Fruit fly (Drosophila melanogaster) Kc167 (cell line): ENCODE data around the gene Gba1b.

ENCODE experiments used
- Myc ChIP-seq: fragments of >200 bp; optimal IDR thresholded peaks from 2 replicates; lab custom pipeline; 2017; ENCODE audit warnings: missing external identifiers
- Sin3A ChIP-seq: fragments of >200 bp; optimal IDR thresholded peaks from 2 replicates; lab custom pipeline; 2018; ENCODE audit warnings: missing external identifiers
- h ChIP-seq: fragments of >200 bp; optimal IDR thresholded peaks from 3 replicates; lab custom pipeline; 2018; ENCODE audit warnings: missing external identifiers
- insv ChIP-seq: fragments of >200 bp; optimal IDR thresholded peaks from 3 replicates; lab custom pipeline; 2018; ENCODE audit warnings: missing external identifiers
- psq ChIP-seq: fragments of >200 bp; optimal IDR thresholded peaks from 2 replicates; lab custom pipeline; 2017; ENCODE audit warnings: missing external identifiers
- ttk ChIP-seq: sonication (Bioruptor generic); optimal IDR thresholded peaks from 2 replicates; lab custom pipeline; 2017; ENCODE audit warnings: missing external identifiers

Gba1b gene

DNA sequence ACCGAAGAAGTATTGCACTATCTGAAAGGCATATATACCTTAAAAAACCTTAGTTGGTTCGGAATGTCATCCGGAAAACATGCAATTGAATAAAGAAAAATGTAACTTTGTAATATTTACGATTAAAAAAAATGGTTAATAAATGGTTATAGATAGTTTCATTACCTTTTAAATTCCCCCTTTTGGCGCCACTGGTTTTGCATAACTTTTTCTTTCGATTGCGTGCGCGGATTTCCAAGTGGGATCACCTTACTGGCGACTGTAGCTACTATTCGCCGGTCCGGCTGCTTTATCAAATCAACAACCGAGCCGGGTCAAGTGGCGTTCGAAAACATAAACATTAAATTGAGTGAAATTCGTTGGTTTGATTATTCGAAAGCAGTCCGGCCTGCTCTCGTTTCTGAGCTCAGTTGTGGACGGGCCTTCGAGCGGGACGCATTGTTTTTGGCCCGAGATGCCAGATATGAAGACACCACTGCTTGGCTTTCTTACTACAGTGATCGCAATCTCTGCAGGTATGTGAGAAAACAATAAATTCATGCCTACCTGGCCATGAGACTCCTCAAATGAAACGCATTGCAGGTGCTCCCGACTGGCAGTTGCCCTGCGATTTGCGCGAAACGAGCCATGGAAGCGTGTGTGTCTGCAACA lies at the start of gene Gba1b:
TSS of gene Gba1b (plus strand) at position 422 of the 651 bp plus-strand sequence.
- TF ChIP-seq Myc (no peak), psq (no peak), Sin3A (lab: Kevin White, UChicago) (no peak), h (no peak), insv (lab: Kevin White, UChicago) (no peak), ttk (lab: Kevin White, UChicago) (no peak)

DNA sequence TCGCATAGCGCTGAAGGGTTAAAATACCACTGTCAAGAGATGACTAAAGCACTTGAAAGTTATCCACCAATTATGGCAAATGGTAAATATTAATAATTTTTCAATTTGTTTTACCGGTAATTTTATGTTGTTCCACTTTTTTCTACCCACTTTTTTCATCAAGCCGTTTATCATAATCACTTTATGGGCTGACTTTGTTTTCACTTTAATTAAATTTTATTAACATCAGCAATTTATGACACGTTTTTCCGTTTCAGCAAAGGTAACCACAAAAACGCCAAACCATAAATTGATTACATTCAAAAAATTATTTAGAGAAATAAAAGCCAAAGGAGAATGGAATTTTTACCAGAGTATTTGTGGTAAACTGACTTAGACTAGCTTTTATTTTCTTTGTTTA lies 49.1 kb upstream of the Gba1b start:
- TF ChIP-seq insv (lab: Kevin White, UChicago) (no peak), psq (no peak), Sin3A (lab: Kevin White, UChicago) (no peak), Myc (no peak), h (no peak), ttk (lab: Kevin White, UChicago) (no peak)

DNA sequence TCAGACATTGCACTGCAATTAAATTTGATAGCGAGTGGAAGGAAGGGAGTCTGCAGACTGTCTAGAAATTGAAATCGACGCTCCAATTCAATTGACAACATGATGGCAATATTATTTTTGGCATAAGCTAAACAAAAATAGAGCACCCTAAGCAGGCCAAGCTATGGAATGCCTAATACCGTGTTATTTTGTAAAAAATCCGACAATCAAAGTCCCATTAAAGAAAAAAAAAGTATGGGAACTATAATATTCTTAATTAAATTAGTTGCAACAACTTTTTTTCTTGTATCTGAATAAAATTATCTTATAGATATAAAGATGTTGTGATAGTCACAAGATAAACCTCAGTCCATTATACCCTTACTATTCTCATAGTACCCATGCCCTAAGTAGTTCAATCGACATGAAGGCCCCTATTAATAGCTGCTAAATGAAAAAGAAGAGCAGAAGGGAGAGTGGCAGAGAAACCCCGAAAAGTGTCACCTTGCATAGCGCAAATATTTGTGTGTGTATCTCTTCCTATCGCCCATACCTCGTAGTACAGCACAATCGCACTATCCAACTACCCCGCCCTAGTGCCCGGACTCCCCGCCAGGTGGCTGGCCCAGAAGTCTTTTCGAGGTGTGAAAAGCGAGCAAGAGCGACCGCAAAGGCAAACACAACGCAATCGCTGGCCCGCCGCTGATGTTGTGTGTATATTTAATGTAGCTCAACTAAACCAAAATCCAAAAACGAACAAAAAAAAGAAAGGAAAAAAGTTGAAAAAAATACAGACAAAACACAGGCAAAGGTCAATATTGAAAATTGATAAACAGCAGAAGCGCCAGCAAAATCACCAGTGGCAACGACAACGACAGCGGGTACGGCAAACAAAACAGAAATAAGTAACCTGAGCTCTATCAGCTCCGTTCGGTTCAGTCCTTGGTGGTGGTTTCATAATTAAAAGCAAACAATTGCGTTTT lies 47.0 kb upstream of the Gba1b start:
- TF ChIP-seq ttk (lab: Kevin White, UChicago) (no peak), insv (lab: Kevin White, UChicago) (no peak)

DNA sequence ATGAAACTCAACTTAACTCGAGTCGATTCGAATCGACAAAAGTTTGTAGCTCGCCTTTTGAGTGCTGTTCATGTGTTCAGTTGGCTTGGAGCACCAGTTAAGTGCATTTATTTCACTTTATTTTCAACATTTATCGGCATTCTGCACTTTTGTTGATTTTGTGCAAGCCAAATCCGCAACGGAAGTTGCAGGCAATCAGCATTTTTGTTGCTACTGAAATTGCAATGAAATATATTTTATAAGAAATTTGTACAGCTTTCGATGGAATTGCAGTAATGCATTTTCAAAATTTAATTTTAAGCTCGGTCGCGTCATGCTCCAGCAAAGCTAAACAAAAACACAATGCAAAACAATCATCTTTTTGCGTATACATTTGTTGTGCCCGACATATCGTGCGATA lies 45.7 kb upstream of the Gba1b start:
- no peak for TF ChIP-seq psq

DNA sequence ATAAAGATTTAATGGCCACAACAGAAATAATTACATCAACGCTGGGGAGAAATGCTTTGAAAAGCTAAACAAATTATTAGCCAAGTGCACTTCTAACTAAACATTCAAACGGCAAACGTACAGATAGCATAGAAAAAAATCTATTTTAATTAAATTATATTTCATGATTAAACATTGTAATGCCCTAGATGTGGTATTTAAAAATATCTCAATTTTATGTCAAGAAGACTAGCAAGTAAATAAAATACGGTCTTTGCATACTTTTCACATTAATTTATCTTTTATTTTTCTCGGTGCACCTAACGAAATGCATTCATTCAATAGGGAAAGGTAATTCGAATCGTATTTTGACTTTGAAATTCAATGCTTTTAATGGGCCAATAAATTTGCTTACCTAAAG lies 45.0 kb upstream of the Gba1b start:
- TF ChIP-seq ttk (lab: Kevin White, UChicago) (no peak), Myc (no peak), psq (no peak), insv (lab: Kevin White, UChicago) (no peak), Sin3A (lab: Kevin White, UChicago) (no peak), h (no peak)

DNA sequence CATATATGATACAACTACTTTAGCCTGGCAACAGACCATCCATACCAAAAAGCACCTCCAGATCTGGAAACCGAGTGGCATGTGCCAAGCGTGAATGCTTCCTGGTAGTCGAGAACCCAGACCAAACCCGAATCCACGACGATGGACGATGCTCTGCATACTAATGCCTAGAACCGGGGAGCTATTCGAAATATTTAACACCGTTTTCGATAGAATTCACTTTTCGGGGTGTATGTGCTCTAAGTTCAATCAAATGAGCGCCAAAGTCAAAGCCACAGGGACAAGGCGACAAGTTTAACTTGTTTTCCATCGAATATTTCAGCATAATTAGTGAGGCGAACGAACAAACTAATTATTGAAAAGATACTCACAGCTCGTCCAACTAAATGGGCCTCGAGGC lies 41.8 kb upstream of the Gba1b start:
- TF ChIP-seq Myc (no peak), insv (lab: Kevin White, UChicago) (no peak)

DNA sequence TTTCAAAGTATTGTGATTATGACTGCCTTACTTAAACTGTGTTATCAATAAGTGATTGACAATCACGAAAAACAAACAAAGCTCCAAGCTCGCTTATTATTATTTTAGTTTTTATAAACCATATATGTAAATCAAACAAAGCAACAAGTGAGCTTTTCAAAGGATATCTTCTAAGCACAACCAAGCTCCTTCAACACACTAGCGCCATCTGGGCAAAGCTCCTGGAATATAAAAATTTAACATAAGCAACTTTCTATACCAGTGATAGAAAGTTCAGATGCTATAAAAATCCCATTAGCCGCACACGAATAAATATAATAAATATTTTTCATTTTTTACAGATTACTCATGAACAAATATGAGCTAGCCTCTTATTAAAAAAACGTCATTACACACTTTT lies 40.2 kb upstream of the Gba1b start:
- TF ChIP-seq Sin3A (lab: Kevin White, UChicago) (no peak), h (no peak), ttk (lab: Kevin White, UChicago) (no peak), insv (lab: Kevin White, UChicago) (no peak), psq (no peak), Myc (no peak)

DNA sequence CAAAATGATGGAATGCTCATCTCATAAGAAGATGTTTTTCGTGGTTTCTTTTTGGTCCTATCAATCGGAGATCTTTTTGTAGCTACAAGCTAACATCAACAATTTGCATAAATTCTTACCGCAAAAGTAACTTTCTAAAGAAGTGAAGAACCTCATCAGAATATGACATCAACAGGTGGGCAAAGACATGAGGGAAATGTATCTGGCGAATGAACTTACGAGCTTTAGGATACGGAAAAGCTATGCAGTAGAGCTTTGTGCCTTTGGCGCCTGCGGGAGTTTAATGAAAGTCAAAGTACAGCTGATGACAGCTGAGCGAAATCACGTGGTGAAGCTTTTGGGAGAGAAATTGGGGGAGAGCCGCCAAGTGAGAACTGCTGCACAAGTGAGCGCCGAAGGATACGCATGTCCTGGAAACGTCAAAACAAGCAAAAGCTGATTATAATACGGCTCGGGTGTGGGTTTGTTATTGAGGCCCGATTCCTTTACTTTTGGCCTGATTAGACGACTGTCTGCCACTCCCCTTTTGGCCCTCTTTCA lies 37.9 kb upstream of the Gba1b start:
- TF ChIP-seq insv (lab: Kevin White, UChicago) (no peak), ttk (lab: Kevin White, UChicago) (no peak), psq (no peak), Sin3A (lab: Kevin White, UChicago) (no peak), h (no peak), Myc (no peak)

DNA sequence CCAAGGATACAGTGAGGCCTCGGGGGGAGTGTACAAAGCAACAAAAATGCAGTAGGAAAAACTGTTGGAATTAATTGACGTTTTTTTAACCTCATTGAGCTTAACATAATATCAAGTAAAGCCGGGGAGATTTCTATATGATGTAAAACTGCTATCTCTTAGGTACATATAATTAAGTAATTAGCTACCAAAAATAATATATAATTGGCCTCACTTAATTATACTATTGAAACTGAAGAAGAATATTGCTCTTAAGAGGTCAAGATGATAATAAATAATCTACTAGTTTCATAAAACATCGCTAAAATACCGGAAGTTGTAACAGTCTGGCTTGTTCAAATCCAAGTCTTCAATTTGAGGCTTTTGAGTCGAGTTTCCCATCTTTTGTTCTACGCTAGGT lies 37.2 kb upstream of the Gba1b start:
- no peak for TF ChIP-seq psq
- no peak for TF ChIP-seq Myc
- TF ChIP-seq ttk (lab: Kevin White, UChicago): no peak
- TF ChIP-seq insv (lab: Kevin White, UChicago): no peak
- TF ChIP-seq Sin3A (lab: Kevin White, UChicago): no peak
- no peak for TF ChIP-seq h

DNA sequence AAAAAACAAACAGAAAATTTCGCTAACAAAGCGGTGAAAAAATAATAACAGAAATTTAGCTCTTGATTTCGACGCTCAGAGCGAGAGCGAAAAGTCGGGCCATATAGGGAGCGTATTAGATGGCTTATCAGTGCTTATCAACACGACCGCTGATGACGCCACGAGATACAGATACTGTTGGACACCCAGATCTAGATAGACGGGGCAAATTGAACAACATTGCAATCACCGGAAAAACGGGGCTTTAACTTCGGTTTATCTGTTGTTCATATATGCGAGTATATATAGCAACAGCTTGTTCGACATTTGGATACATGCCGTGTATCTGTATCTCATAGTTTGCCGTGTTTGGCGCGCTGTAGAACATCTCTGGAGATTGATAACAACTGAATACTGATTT lies 36.0 kb upstream of the Gba1b start:
- TF ChIP-seq insv (lab: Kevin White, UChicago) (no peak), ttk (lab: Kevin White, UChicago) (no peak), psq (no peak)

DNA sequence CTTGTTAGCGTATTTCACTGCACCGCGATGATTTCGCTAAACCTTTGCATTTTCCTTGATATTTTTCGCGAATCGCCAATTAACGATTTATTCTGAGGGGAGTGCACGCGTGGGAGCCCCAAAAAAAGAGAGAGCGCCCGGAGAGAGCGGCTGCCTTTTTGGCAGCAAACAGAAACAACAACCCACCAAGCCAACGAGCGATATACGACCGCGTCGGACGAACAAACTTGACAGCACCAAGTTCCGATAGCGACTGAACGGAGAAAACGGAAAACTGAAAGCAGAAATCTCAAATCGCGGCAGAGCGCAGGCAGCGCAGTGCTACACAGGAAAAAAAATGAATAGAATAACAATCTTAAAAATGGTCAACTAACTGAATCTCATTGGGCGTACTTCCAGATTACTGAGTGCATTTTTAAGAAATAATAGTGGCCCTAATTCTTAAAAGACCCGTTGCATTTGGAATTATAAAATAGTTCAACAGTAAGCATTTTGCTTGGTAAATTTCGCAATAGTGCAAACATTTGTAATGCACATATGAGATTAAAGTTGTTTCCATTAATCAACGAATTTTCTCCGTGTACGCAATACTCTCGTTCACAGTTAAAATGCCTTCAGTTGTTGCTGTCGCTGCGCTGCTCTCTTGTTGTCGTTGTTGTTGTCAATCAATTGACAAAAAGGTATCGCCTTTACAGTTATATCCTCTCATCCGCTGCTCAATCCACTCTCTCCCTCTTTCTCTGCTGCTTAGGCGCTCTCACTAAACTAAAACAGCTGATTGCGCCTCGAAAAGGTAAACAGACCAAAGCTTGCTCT lies 35.0 kb upstream of the Gba1b start, which contains the start of gene CG31145:
TSS of gene CG31145 (minus strand) at position 259 of the 816 bp plus-strand sequence.
- TF ChIP-seq ttk (lab: Kevin White, UChicago) (no peak), insv (lab: Kevin White, UChicago) (no peak), h (no peak), psq (no peak), Sin3A (lab: Kevin White, UChicago) (no peak), Myc (no peak)

DNA sequence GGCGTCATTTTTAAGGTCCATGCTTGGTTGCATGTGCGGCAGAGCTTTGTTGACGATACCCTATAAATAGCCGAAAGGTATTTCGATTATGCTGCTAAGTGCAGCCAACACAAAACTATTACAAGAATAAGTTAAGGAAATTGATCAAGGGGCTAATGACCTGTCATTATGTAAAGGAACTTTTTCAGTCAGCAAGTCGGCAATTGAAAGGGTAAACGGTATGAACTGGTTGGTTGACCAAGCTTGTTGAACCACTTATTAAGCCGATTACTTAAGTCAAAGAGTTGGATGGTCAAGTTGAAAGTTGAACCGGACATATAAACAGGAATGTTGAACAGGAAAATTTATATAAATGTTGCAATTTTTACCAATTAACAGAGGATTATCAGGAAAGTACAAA lies 31.5 kb upstream of the Gba1b start:
- TF ChIP-seq insv (lab: Kevin White, UChicago): no peak
- no peak for TF ChIP-seq h
- no peak for TF ChIP-seq Myc
- no peak for TF ChIP-seq psq
- TF ChIP-seq Sin3A (lab: Kevin White, UChicago): no peak
- TF ChIP-seq ttk (lab: Kevin White, UChicago): no peak
